Fruit fly (Drosophila melanogaster): ENCODE measurements around the gene lin-52.

dm6 chrX:5723577-5723976, 31.2 kb downstream of the lin-52 start:
- TF ChIP-seq psq (optimal IDR thresholded peaks at IDR 0.05): no peak
- no peak for TF ChIP-seq insv (optimal IDR thresholded peaks at IDR 0.05)
- TF ChIP-seq ttk (optimal IDR thresholded peaks at IDR 0.05): no peak
